Worm (Caenorhabditis elegans): ENCODE data around the gene pycr-1.

The pycr-1 gene

DNA sequence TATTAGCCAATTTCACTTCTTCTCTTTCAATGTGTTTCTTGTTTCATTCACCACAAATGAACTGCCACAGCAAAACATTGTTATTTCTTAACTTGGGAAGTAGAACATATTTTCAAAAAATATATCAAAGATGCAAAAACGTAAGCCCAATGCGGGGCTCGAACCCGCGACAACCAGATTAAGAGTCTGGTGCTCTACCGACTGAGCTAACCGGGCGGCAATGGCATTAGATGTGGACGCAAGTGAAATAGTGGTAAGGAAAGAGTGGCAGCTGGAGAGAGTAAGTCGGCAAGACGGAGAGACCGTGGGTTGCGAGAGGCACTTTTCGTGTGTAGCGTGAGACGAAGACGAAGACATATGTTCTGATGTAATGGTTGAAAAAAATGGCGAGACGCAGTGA is 40.6 kb upstream of the pycr-1 start (continued):
- TF ChIP-seq C34F6.9 (tag; optimal IDR thresholded peaks at IDR 0.05) = peak; percentile 56

DNA sequence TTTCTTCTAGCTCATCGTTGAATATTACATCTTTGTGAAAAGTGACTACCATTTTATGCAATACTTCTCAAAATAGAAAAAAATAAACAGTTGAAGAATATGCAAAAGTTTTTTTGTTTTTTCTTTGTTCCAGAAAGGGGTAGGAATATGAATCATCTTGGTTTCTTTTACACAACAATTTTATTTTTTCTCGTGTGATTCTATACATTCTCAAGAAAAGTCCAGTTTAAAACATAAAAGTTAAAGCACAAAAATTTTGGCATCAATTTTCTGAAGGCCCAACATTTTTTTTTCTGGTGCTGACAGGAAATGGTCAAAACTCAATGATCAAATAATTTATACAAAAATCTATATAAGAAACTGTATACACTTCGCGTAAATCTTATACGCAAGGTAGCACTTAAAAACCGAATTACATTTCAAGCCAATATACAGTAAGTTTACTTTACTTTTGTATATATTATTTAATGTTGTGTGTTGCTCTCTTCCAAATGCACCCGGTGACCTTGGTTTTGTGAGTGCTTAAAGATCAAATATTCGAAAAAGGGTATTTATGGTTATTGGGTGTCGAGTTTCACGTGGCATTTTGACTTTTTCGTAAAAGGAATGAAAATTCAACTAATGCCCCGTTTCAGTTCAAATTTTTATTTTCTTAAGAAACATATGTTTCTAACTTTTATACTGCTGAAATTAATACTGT is 38.0 kb upstream of the pycr-1 start, which contains the start of the genes W03G11.2 and lgc-13:
Gene W03G11.2, minus strand, starts transcription at position 101 of the 700 bp plus-strand sequence.
Gene lgc-13, plus strand, starts transcription at position 650 of the 700 bp plus-strand sequence.
- TF ChIP-seq fos-1 (tag; optimal IDR thresholded peaks at IDR 0.05) (no peak), nhr-23 (tag; optimal IDR thresholded peaks at IDR 0.05) (no peak), R02D3.7 (tag; optimal IDR thresholded peaks at IDR 0.05) (no peak), ZK546.5 (tag; optimal IDR thresholded peaks at IDR 0.05) (no peak), nhr-11 (tag; optimal IDR thresholded peaks at IDR 0.05) (no peak), lin-11 (tag; optimal IDR thresholded peaks at IDR 0.05) (no peak), mbf-1 (tag; optimal IDR thresholded peaks at IDR 0.05) (no peak), lin-39 (tag; optimal IDR thresholded peaks at IDR 0.05) (no peak)

DNA sequence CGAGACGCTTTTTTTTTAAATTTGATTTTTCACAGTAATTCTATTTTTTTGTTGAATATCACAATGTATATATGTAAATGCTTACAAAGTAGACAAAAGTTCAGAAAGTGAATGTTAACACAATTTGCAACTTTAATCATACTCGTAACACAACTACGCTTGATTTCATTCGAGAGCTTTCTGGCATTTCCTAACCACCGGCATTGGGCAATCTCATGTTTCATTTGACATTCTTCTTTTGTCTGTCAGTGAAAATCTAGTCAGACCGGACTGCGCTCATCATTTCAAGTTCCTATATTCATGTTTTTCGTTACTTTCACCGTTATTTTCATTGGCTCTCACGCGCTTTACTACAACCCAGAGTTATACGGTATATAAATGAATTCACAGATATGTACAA is 35.4 kb upstream of the pycr-1 start, which contains the start of gene lgc-14:
Gene lgc-14, plus strand, starts transcription at position 301 of the 400 bp plus-strand sequence.
- no peak for TF ChIP-seq ztf-11 (tag; optimal IDR thresholded peaks at IDR 0.05)
- no peak for TF ChIP-seq gmeb-1 (tag; optimal IDR thresholded peaks at IDR 0.05)
- no peak for TF ChIP-seq snpc-4 (tag; optimal IDR thresholded peaks at IDR 0.05)
- TF ChIP-seq ztf-4 (tag; optimal IDR thresholded peaks at IDR 0.05) = no peak
- TF ChIP-seq unc-39 (tag; optimal IDR thresholded peaks at IDR 0.05) = no peak
- TF ChIP-seq alr-1 (tag; optimal IDR thresholded peaks at IDR 0.05) = no peak
- no peak for TF ChIP-seq crh-2 (tag; optimal IDR thresholded peaks at IDR 0.05)
- no peak for TF ChIP-seq nhr-12 (tag; optimal IDR thresholded peaks at IDR 0.05)
- no peak for TF ChIP-seq lsy-2 (tag; optimal IDR thresholded peaks at IDR 0.05)
- no peak for TF ChIP-seq sma-3 (GFP tag; optimal IDR thresholded peaks at IDR 0.05)
- no peak for TF ChIP-seq unc-55 (GFP tag; optimal IDR thresholded peaks at IDR 0.05)
- no peak for TF ChIP-seq C34F6.9 (tag; optimal IDR thresholded peaks at IDR 0.05)
- no peak for TF ChIP-seq ama-1 (optimal IDR thresholded peaks at IDR 0.05)
- TF ChIP-seq elt-3 (tag; optimal IDR thresholded peaks at IDR 0.05) = no peak
- TF ChIP-seq nhr-11 (tag; optimal IDR thresholded peaks at IDR 0.05) = no peak
- no peak for TF ChIP-seq R02D3.7 (tag; optimal IDR thresholded peaks at IDR 0.05)
- TF ChIP-seq nhr-10 (tag; optimal IDR thresholded peaks at IDR 0.05) = no peak
- no peak for TF ChIP-seq mab-5 (tag; optimal IDR thresholded peaks at IDR 0.05)

DNA sequence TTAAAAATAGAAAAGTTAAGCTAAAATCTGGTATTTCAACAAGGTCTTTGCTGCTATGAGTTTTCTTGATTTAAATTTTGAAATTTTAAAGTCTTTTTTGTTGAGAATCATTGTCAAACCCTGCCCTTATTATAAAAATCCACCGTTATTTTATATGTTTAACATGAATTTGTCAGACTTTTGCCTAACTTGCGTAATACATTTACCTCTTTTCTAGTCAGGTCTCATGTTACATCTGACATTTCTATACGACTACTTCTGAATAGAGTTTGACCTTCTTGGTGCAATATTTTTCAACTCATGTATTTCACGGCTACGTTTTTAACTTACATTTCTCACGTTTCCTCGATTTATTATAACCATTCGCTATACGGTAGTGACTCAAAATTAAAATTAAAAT is 32.6 kb upstream of the pycr-1 start, which contains the start of gene lgc-15:
Gene lgc-15, plus strand, starts transcription at position 301 of the 400 bp plus-strand sequence.
- TF ChIP-seq skn-1 (tag; optimal IDR thresholded peaks at IDR 0.05) (no peak), egl-27 (tag; optimal IDR thresholded peaks at IDR 0.05) (no peak), unc-39 (tag; optimal IDR thresholded peaks at IDR 0.05) (no peak), nhr-23 (tag; optimal IDR thresholded peaks at IDR 0.05) (no peak), zag-1 (tag; optimal IDR thresholded peaks at IDR 0.05) (no peak), sma-3 (GFP tag; optimal IDR thresholded peaks at IDR 0.05) (no peak), lin-39 (tag; optimal IDR thresholded peaks at IDR 0.05) (no peak), mab-5 (tag; optimal IDR thresholded peaks at IDR 0.05) (no peak), ceh-82 (tag; optimal IDR thresholded peaks at IDR 0.05) (no peak), mbf-1 (tag; optimal IDR thresholded peaks at IDR 0.05) (no peak), F13H6.1 (tag; optimal IDR thresholded peaks at IDR 0.05) (no peak)

DNA sequence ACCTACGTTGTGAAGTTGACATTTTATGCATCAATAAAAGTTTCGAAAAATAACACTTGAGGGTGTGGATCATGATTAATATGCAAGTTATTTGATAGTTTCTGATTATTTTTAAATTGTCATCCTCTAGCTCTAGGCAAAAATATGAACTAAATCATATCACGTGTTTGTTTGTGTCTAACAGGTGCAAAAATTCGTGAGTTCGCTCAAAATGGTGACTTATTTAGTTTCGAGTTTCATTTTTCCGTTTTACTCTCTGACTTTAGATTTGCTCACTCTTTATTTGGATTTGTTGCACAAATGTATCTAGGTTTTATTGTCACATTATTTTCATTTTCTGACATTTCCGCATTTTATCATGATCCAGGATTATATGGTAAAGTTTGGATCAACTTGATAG is 28.3 kb upstream of the pycr-1 start, which contains the start of gene lgc-16:
Gene lgc-16, plus strand, starts transcription at position 301 of the 400 bp plus-strand sequence.
- TF ChIP-seq nhr-129 (tag; optimal IDR thresholded peaks at IDR 0.05) (no peak), mab-5 (tag; optimal IDR thresholded peaks at IDR 0.05) (no peak), unc-62 (GFP tag; optimal IDR thresholded peaks at IDR 0.05) (no peak), snpc-4 (tag; optimal IDR thresholded peaks at IDR 0.05) (no peak), peb-1 (tag; optimal IDR thresholded peaks at IDR 0.05) (no peak), skn-1 (tag; optimal IDR thresholded peaks at IDR 0.05) (no peak), lin-11 (tag; optimal IDR thresholded peaks at IDR 0.05) (no peak), nhr-21 (tag; optimal IDR thresholded peaks at IDR 0.05) (no peak), ztf-4 (tag; optimal IDR thresholded peaks at IDR 0.05) (no peak), nhr-10 (tag; optimal IDR thresholded peaks at IDR 0.05) (no peak), mbf-1 (tag; optimal IDR thresholded peaks at IDR 0.05) (no peak), blmp-1 (tag; optimal IDR thresholded peaks at IDR 0.05; ENCODE audit: insufficient read depth) (no peak), sma-3 (GFP tag; optimal IDR thresholded peaks at IDR 0.05) (no peak), aly-2 (tag; optimal IDR thresholded peaks at IDR 0.05) (no peak), nhr-6 (tag; optimal IDR thresholded peaks at IDR 0.05) (no peak), elt-3 (tag; optimal IDR thresholded peaks at IDR 0.05) (no peak), ceh-16 (tag; optimal IDR thresholded peaks at IDR 0.05) (no peak), Y55F3AM.14 (GFP tag; optimal IDR thresholded peaks at IDR 0.05) (no peak), alr-1 (tag; optimal IDR thresholded peaks at IDR 0.05) (no peak), nhr-11 (tag; optimal IDR thresholded peaks at IDR 0.05) (no peak)
